Fruit fly (Drosophila melanogaster) whole organism, embryonic: ENCODE measurements around the gene CG7550.

Experiments
- Atf-2 ChIP-seq: fragments of 200-800 bp; sonication (Bioruptor generic); optimal IDR thresholded peaks from 2 replicates; lab custom pipeline; 2016; ENCODE audit warnings: missing biosample characterization, missing genetic modification characterization
- CG10209 ChIP-seq: fragments of 200-800 bp; sonication (Bioruptor generic); optimal IDR thresholded peaks from 3 replicates; lab custom pipeline; 2017; ENCODE audit warnings: missing biosample characterization, mild to moderate bottlenecking, missing genetic modification characterization, missing genetic modification reagents
- CG10565 ChIP-seq: fragments of 200-800 bp; sonication (Bioruptor generic); optimal IDR thresholded peaks from 3 replicates; lab custom pipeline; 2016; ENCODE audit warnings: missing biosample characterization, mild to moderate bottlenecking, missing genetic modification characterization
- CG11695 ChIP-seq: fragments of 200-800 bp; sonication (Bioruptor generic); IDR thresholded peaks from 3 replicates; pipeline ENCODE4 v1.3.6; 2022; ENCODE audit warnings: missing biosample characterization, missing genetic modification characterization
- CG12104 ChIP-seq: fragments of 200-800 bp; sonication (Bioruptor generic); optimal IDR thresholded peaks from 3 replicates; lab custom pipeline; 2016; ENCODE audit warnings: missing biosample characterization, missing genetic modification characterization
- CG12942 ChIP-seq: fragments of 200-800 bp; sonication (Bioruptor generic); optimal IDR thresholded peaks from 3 replicates; lab custom pipeline; 2016; ENCODE audit warnings: missing biosample characterization, missing genetic modification characterization
- CG13624 ChIP-seq: fragments of 200-800 bp; sonication (Bioruptor generic); optimal IDR thresholded peaks from 2 replicates; lab custom pipeline; 2016; ENCODE audit warnings: missing biosample characterization, missing genetic modification characterization
- CG14441 ChIP-seq: fragments of 200-800 bp; sonication (Bioruptor generic); IDR thresholded peaks from 2 replicates; pipeline ENCODE4 v1.3.6; 2022; ENCODE audit warnings: missing biosample characterization, missing genetic modification characterization
- CG15073 ChIP-seq: fragments of 200-800 bp; sonication (Bioruptor generic); optimal IDR thresholded peaks from 2 replicates; lab custom pipeline; 2016; ENCODE audit warnings: missing biosample characterization, missing genetic modification characterization
- CG1602 ChIP-seq: fragments of 200-800 bp; sonication (Bioruptor generic); optimal IDR thresholded peaks from 3 replicates; lab custom pipeline; 2016; ENCODE audit warnings: missing biosample characterization, missing genetic modification characterization
- CG1832 ChIP-seq: fragments of 200-800 bp; sonication (Bioruptor generic); optimal IDR thresholded peaks from 2 replicates; lab custom pipeline; 2017; ENCODE audit warnings: missing biosample characterization, mild to moderate bottlenecking, missing genetic modification characterization, inconsistent platforms
- CG2120 ChIP-seq: fragments of 200-800 bp; sonication (Bioruptor generic); optimal IDR thresholded peaks from 3 replicates; lab custom pipeline; 2016; ENCODE audit warnings: missing biosample characterization, missing genetic modification characterization
- CG2889 ChIP-seq: fragments of 200-800 bp; sonication (Bioruptor generic); IDR thresholded peaks from 3 replicates; pipeline ENCODE4 v1.3.6; 2022; ENCODE audit warnings: missing biosample characterization, missing genetic modification characterization
- CG30431 ChIP-seq: fragments of 200-800 bp; sonication (Bioruptor generic); optimal IDR thresholded peaks from 2 replicates; lab custom pipeline; 2017; ENCODE audit warnings: missing biosample characterization, missing genetic modification characterization
- CG3065 ChIP-seq: fragments of 200-800 bp; sonication (Bioruptor generic); optimal IDR thresholded peaks from 2 replicates; lab custom pipeline; 2016; ENCODE audit warnings: missing biosample characterization, missing genetic modification characterization
- CG32767 ChIP-seq: fragments of 200-800 bp; sonication (Bioruptor generic); IDR thresholded peaks from 2 replicates; pipeline ENCODE4 v1.3.6; 2022; ENCODE audit warnings: missing biosample characterization, missing genetic modification characterization
- CG34224 ChIP-seq: fragments of 200-800 bp; sonication (Bioruptor generic); IDR thresholded peaks from 3 replicates; pipeline ENCODE4 v1.3.6; 2022; ENCODE audit warnings: missing biosample characterization, missing genetic modification characterization; ENCODE audit not compliant: partially characterized antibody
- CG4360 ChIP-seq: fragments of 200-800 bp; sonication (Bioruptor generic); IDR thresholded peaks from 2 replicates; pipeline ENCODE4 v1.3.6; 2022; ENCODE audit warnings: missing biosample characterization, missing genetic modification characterization
- CG6254 ChIP-seq: fragments of 200-800 bp; sonication (Bioruptor generic); optimal IDR thresholded peaks from 3 replicates; lab custom pipeline; 2017; ENCODE audit warnings: mild to moderate bottlenecking, missing biosample characterization, missing genetic modification reagents, missing genetic modification characterization
- CG7786 ChIP-seq: fragments of 200-800 bp; sonication (Bioruptor generic); optimal IDR thresholded peaks from 2 replicates; lab custom pipeline; 2016; ENCODE audit warnings: missing biosample characterization, missing genetic modification characterization
- D19B ChIP-seq: fragments of 200-800 bp; sonication (Bioruptor generic); optimal IDR thresholded peaks from 2 replicates; lab custom pipeline; 2017; ENCODE audit warnings: missing biosample characterization, mild to moderate bottlenecking, missing genetic modification characterization
- Dfd ChIP-seq, 2 experiments: fragments of >200 bp; optimal IDR thresholded peaks; 2 replicates each; lab custom pipeline; 2017; ENCODE audit warnings: missing biosample characterization in 2 of 2, missing genetic modification characterization in 2 of 2
- E2f1 ChIP-seq: fragments of 200-800 bp; sonication (Bioruptor generic); IDR thresholded peaks from 2 replicates; pipeline ENCODE4 v1.3.6; 2022; ENCODE audit warnings: missing biosample characterization, missing genetic modification characterization
- HLH4C ChIP-seq: fragments of 200-800 bp; sonication (Bioruptor generic); IDR thresholded peaks from 3 replicates; pipeline ENCODE4 v1.3.6; 2022; ENCODE audit warnings: missing biosample characterization, missing genetic modification characterization; ENCODE audit not compliant: partially characterized antibody
- Hey ChIP-seq: fragments of 200-800 bp; sonication (Bioruptor generic); optimal IDR thresholded peaks from 3 replicates; lab custom pipeline; 2018; ENCODE audit warnings: missing biosample characterization, mild to moderate bottlenecking, missing genetic modification characterization
- Max ChIP-seq: fragments of 200-800 bp; sonication (Bioruptor generic); optimal IDR thresholded peaks from 2 replicates; lab custom pipeline; 2016; ENCODE audit warnings: missing biosample characterization, mild to moderate bottlenecking, missing genetic modification characterization
- Spps ChIP-seq: fragments of 200-800 bp; sonication (Bioruptor generic); optimal IDR thresholded peaks from 2 replicates; lab custom pipeline; 2018; ENCODE audit warnings: missing biosample characterization, mild to moderate bottlenecking, missing genetic modification characterization
- ab ChIP-seq: fragments of 200-800 bp; sonication (Bioruptor generic); optimal IDR thresholded peaks from 2 replicates; lab custom pipeline; 2016; ENCODE audit warnings: missing biosample characterization, missing genetic modification characterization
- az2 ChIP-seq: fragments of 200-800 bp; sonication (Bioruptor generic); optimal IDR thresholded peaks from 3 replicates; lab custom pipeline; 2016; ENCODE audit warnings: missing biosample characterization, missing genetic modification characterization
- bbx ChIP-seq: fragments of 200-800 bp; sonication (Bioruptor generic); IDR thresholded peaks from 2 replicates; pipeline ENCODE4 v1.3.6; 2022; ENCODE audit warnings: missing biosample characterization, missing genetic modification characterization; ENCODE audit not compliant: partially characterized antibody
- bsh ChIP-seq, 2 experiments: fragments of 200-800 bp; sonication (Bioruptor generic); optimal IDR thresholded peaks; 2 replicates each; lab custom pipeline; 2017 to 2018; ENCODE audit warnings: mild to moderate bottlenecking in 2 of 2, missing biosample characterization in 2 of 2, missing genetic modification characterization in 2 of 2, moderate library complexity in 1 of 2
- caup ChIP-seq: fragments of 200-800 bp; sonication (Bioruptor generic); optimal IDR thresholded peaks from 3 replicates; lab custom pipeline; 2017; ENCODE audit warnings: missing biosample characterization, mild to moderate bottlenecking, missing genetic modification characterization, moderate library complexity; ENCODE audit not compliant: severe bottlenecking
- dan ChIP-seq: fragments of 200-800 bp; sonication (Bioruptor generic); IDR thresholded peaks from 2 replicates; pipeline ENCODE4 v1.3.6; 2022; ENCODE audit warnings: missing biosample characterization, missing genetic modification characterization
- fru ChIP-seq: fragments of >200 bp; optimal IDR thresholded peaks from 2 replicates; lab custom pipeline; 2017
- gcm2 ChIP-seq: fragments of 200-800 bp; sonication (Bioruptor generic); optimal IDR thresholded peaks from 2 replicates; lab custom pipeline; 2016; ENCODE audit warnings: missing biosample characterization, missing genetic modification characterization
- hth ChIP-seq: fragments of >200 bp; optimal IDR thresholded peaks from 2 replicates; lab custom pipeline; 2017; ENCODE audit warnings: inconsistent platforms
- klu ChIP-seq: fragments of 200-800 bp; sonication (Bioruptor generic); IDR thresholded peaks from 2 replicates; pipeline ENCODE4 v1.3.6; 2022; ENCODE audit warnings: missing biosample characterization, missing genetic modification characterization
- knrl ChIP-seq: fragments of 200-800 bp; sonication (Bioruptor generic); IDR thresholded peaks from 3 replicates; pipeline ENCODE4 v1.3.6; 2022; ENCODE audit warnings: missing biosample characterization, missing genetic modification characterization; ENCODE audit not compliant: partially characterized antibody
- nau ChIP-seq: fragments of 200-800 bp; sonication (Bioruptor generic); optimal IDR thresholded peaks from 3 replicates; lab custom pipeline; 2017; ENCODE audit warnings: missing biosample characterization, mild to moderate bottlenecking, missing genetic modification characterization, missing genetic modification reagents
- nmo ChIP-seq: fragments of 200-800 bp; sonication (Bioruptor generic); optimal IDR thresholded peaks from 2 replicates; lab custom pipeline; 2018; ENCODE audit warnings: missing biosample characterization, mild to moderate bottlenecking, missing genetic modification characterization, moderate library complexity
- odd ChIP-seq: fragments of 200-800 bp; sonication (Bioruptor generic); optimal IDR thresholded peaks from 2 replicates; lab custom pipeline; 2017; ENCODE audit warnings: missing biosample characterization, mild to moderate bottlenecking, missing genetic modification characterization
- pros ChIP-seq: fragments of 200-800 bp; sonication (Bioruptor generic); optimal IDR thresholded peaks from 3 replicates; lab custom pipeline; 2019; ENCODE audit warnings: missing biosample characterization, mild to moderate bottlenecking, missing genetic modification characterization, moderate library complexity
- ro ChIP-seq: fragments of 200-800 bp; sonication (Bioruptor generic); IDR thresholded peaks from 2 replicates; pipeline ENCODE4 v1.3.6; 2022; ENCODE audit warnings: missing biosample characterization, missing genetic modification characterization
- slp2 ChIP-seq: fragments of 200-800 bp; sonication (Bioruptor generic); optimal IDR thresholded peaks from 2 replicates; lab custom pipeline; 2016; ENCODE audit warnings: missing biosample characterization, missing genetic modification characterization
- sug ChIP-seq: fragments of 200-800 bp; optimal IDR thresholded peaks from 2 replicates; lab custom pipeline; 2019; ENCODE audit warnings: missing biosample characterization, mild to moderate bottlenecking, missing genetic modification characterization, moderate library complexity
- tup ChIP-seq: fragments of 200-800 bp; sonication (Bioruptor generic); optimal IDR thresholded peaks from 2 replicates; lab custom pipeline; 2016; ENCODE audit warnings: missing biosample characterization, mild to moderate bottlenecking, missing genetic modification characterization, moderate library complexity
- tx ChIP-seq: fragments of 200-800 bp; sonication (Bioruptor generic); optimal IDR thresholded peaks from 2 replicates; lab custom pipeline; 2016; ENCODE audit warnings: missing biosample characterization, missing genetic modification characterization
- vfl ChIP-seq: fragments of 200-800 bp; sonication (Bioruptor generic); optimal IDR thresholded peaks from 2 replicates; lab custom pipeline; 2016; ENCODE audit warnings: missing biosample characterization, missing genetic modification characterization
- vnd ChIP-seq: fragments of 200-800 bp; sonication (Bioruptor generic); IDR thresholded peaks from 3 replicates; pipeline ENCODE4 v1.3.6; 2022; ENCODE audit warnings: missing biosample characterization, missing genetic modification characterization; ENCODE audit not compliant: partially characterized antibody
- vvl ChIP-seq: fragments of 200-800 bp; sonication (Bioruptor generic); IDR thresholded peaks from 2 replicates; pipeline ENCODE4 v1.3.6; 2022; ENCODE audit warnings: missing biosample characterization, missing genetic modification characterization
- wor ChIP-seq: fragments of 200-800 bp; sonication (Bioruptor generic); IDR thresholded peaks from 2 replicates; pipeline ENCODE4 v1.3.6; 2022; ENCODE audit warnings: missing biosample characterization, missing genetic modification characterization

The CG7550 gene

DNA sequence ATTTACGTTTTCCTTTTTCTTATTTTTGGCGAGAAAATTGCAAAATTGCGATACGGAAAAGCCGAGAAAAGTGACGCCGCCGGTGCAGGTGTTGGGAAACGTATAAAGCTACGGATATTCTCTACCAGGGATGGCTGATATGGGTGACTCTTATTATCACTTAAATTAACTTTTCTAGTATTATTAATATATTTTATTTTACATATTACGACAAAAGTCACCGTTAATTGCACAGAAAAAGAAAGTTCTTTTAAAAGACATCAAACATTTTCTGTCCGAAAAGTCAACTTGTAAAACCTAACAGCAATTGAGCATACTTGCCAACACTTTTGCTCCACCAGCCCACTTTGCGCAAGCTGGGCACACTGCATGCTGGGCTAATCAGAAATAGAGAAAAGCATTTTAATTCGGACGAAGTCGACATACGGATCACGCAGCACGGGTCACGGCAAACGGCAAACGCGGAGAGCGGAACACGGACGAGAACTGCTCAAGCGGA is 3.4 kb upstream of the CG7550 start, which contains the start of the genes Cds and Uba2 (continued):
- peak; percentile 90 for TF ChIP-seq vvl (GFP tag; lab: Robert Waterston, UW)
- TF ChIP-seq CG2120 (GFP tag; lab: Kevin White, UChicago), result peak; percentile 95
- TF ChIP-seq HLH4C (GFP tag; lab: Robert Waterston, UW), result peak; percentile 47; the same call in 1 of the 3 replicates
- no peak for TF ChIP-seq CG34224
- TF ChIP-seq CG10565 (GFP tag; lab: Kevin White, UChicago), result peak; percentile 19
- TF ChIP-seq CG12104, result peak; percentile 91
- TF ChIP-seq ro (GFP tag; lab: Robert Waterston, UW), result peak; percentile 65
- peak; percentile 94 for TF ChIP-seq nmo
- TF ChIP-seq CG14441 (GFP tag; lab: Robert Waterston, UW), result peak; percentile 91
- peak; percentile 96 for TF ChIP-seq sug (tag; lab: Kevin White, UChicago)
- TF ChIP-seq caup, result peak; percentile 95
- TF ChIP-seq CG30431, result peak; percentile 81
- peak; percentile 37; the same call in 1 of the 2 replicates for TF ChIP-seq CG4360 (GFP tag; lab: Robert Waterston, UW)
- TF ChIP-seq CG2889 (GFP tag; lab: Robert Waterston, UW), result peak; percentile 81
- peak; percentile 54; the same call in 1 of the 2 replicates for TF ChIP-seq dan
- TF ChIP-seq az2 (GFP tag; lab: Kevin White, UChicago), result peak; percentile 92
- TF ChIP-seq CG10209 (GFP tag; lab: Kevin White, UChicago), result peak; percentile 95
- no peak for TF ChIP-seq fru (lab: Kevin White, UChicago)
- peak; percentile 88 for TF ChIP-seq klu
- TF ChIP-seq knrl, result peak; percentile 57; the same call in 2 of the 3 replicates
- peak; percentile 66 for TF ChIP-seq CG7786 (GFP tag; lab: Kevin White, UChicago)
- peak; percentile 73 for TF ChIP-seq wor (GFP tag; lab: Robert Waterston, UW)
- TF ChIP-seq tup (GFP tag; lab: Kevin White, UChicago), result peak; percentile 81
- TF ChIP-seq bsh (GFP tag; optimal IDR thresholded peaks at IDR 0.05; lab: Kevin White, UChicago), result peak in 1 of 2 experiments; percentile 91
- TF ChIP-seq slp2 (GFP tag; lab: Kevin White, UChicago), result peak; percentile 70
- TF ChIP-seq CG32767 (GFP tag; lab: Robert Waterston, UW), result peak; percentile 86; the same call in 1 of the 2 replicates
- peak; percentile 78 for TF ChIP-seq Atf-2 (GFP tag; lab: Kevin White, UChicago)
- peak; percentile 41 for TF ChIP-seq ab
- TF ChIP-seq hth (lab: Kevin White, UChicago), result no peak
- no peak for TF ChIP-seq Hey (tag; lab: Kevin White, UChicago)
- TF ChIP-seq CG1832 (GFP tag; lab: Kevin White, UChicago), result no peak
- TF ChIP-seq Max (GFP tag; lab: Kevin White, UChicago), result peak; percentile 83
- peak; percentile 72 for TF ChIP-seq tx (GFP tag; lab: Kevin White, UChicago)
- TF ChIP-seq CG1602 (GFP tag; lab: Kevin White, UChicago), result peak; percentile 90
- peak; percentile 88 for TF ChIP-seq E2f1 (GFP tag; lab: Robert Waterston, UW)
- TF ChIP-seq CG11695, result peak; percentile 88
- TF ChIP-seq CG15073 (GFP tag; lab: Kevin White, UChicago), result peak; percentile 45
- TF ChIP-seq gcm2 (GFP tag; lab: Kevin White, UChicago), result peak; percentile 50
- peak; percentile 78 for TF ChIP-seq CG3065 (GFP tag; lab: Kevin White, UChicago)
- peak; percentile 86 for TF ChIP-seq CG13624 (GFP tag; lab: Kevin White, UChicago)
- peak; percentile 71 for TF ChIP-seq Spps (tag; lab: Kevin White, UChicago)
- no peak for TF ChIP-seq nau (GFP tag; lab: Kevin White, UChicago)
- peak; percentile 85 for TF ChIP-seq D19B (GFP tag; lab: Kevin White, UChicago)
- TF ChIP-seq CG6254, result peak; percentile 80
- TF ChIP-seq Dfd (GFP tag; optimal IDR thresholded peaks at IDR 0.05; lab: Kevin White, UChicago), result no peak
- peak; percentile 86 for TF ChIP-seq odd (GFP tag; lab: Kevin White, UChicago)
- TF ChIP-seq vfl (GFP tag; lab: Kevin White, UChicago), result peak; percentile 85
- no peak for TF ChIP-seq vnd
- TF ChIP-seq CG12942, result peak; percentile 94
- no peak for TF ChIP-seq pros (GFP tag; lab: Kevin White, UChicago)
- TF ChIP-seq bbx, result peak; percentile 57; the same call in 1 of the 2 replicates
